Fruit fly (Drosophila melanogaster) whole organism, larva: ENCODE results near the gene ND-30.

Experiments
- noc ChIP-seq: fragments of 200-800 bp; sonication (Bioruptor generic); optimal IDR thresholded peaks from 3 replicates; lab custom pipeline; 2019; ENCODE audit warnings: missing biosample characterization, mild to moderate bottlenecking, missing genetic modification characterization, moderate library complexity

Gene ND-30

DNA sequence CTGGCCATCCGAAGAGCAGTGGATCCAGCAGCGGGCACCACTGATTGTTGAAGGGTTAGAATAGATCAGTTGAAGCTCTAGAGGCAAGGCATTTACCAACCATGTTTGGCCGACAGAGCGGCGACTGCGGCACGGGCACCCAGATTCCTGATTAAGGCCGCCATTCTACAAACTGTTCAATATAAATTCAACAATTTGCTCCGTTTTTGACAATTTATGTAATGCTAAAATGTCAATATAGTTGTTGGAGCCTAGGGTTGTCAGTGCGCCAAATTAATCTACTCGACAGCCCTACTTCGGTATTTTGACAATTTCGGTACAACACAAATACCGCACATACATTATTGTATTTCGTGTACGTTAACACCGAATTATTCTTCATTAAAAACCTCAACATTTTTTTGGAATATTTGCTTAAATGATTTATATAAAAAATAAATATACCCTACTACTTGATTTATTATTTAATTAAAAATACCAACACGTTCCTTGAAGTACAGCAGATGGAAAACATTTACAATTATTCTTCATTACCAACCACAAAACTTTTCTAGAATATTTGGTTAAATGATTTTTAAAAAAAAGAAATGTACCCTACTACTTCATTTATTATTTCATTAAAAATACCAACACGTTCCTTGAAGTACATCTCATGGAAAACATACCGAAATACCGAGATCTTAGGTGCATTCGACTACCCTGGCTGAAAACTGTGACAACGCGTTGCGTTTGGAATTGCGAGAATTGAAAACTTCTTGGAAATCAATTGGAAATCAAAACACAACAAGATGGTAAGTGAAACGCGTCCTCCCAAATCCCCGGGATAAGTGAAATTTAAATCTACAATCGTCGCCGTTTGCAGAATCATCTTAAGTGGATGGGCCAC, at the start of gene ND-30, which contains the start of gene CG15812:
Gene ND-30 (minus strand): TSS at position 270 of the 886 bp plus-strand sequence.
Gene CG15812 (plus strand): TSS at position 683 of the 886 bp plus-strand sequence.
- no peak for TF ChIP-seq noc (tag; lab: Kevin White, UChicago)

DNA sequence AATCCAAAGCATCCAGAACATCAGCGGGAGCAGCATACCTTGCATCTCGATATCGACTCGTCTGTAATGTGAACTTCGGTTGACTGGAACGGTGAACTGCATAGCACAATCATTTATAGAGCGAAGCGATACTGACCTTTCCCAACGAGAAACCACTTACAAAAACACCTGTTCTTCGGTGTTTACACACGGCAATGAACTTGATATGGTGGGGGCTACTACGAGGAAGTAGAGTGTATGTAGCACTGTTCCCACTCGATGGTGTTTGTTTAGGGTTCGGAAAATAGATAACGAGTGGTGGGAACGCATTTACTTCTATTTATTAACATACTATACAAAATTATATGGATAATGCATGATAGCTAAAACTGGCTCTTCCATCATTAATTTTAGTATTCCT, 49.5 kb upstream of the ND-30 start, which contains the start of the genes CG32269 and CG32270:
Gene CG32269 (minus strand): TSS at position 91 of the 400 bp plus-strand sequence.
Gene CG32270 (minus strand): TSS at position 91 of the 400 bp plus-strand sequence.
- no peak for TF ChIP-seq noc (tag; lab: Kevin White, UChicago)

DNA sequence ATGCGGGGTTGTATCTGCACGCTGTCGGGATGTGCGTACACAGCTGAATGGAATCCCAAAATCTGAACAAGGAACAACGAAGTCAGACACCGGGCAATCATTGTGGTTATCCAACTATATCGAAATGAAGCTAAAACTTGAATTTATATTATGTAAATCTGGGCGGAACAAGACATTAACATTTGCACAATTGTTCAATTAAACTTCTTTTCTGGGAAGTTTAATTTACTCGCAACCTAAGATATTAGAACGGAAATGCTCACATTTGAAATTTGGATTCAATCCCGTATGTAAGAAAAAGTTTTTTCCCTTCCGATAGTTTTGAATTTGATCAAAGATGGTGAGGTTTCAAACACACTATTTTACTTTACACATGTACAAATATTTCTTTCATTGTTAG, 46.9 kb upstream of the ND-30 start, which contains the start of gene CG33160:
Gene CG33160 (minus strand): TSS at position 101 of the 400 bp plus-strand sequence.
- TF ChIP-seq noc (tag; lab: Kevin White, UChicago), result no peak

DNA sequence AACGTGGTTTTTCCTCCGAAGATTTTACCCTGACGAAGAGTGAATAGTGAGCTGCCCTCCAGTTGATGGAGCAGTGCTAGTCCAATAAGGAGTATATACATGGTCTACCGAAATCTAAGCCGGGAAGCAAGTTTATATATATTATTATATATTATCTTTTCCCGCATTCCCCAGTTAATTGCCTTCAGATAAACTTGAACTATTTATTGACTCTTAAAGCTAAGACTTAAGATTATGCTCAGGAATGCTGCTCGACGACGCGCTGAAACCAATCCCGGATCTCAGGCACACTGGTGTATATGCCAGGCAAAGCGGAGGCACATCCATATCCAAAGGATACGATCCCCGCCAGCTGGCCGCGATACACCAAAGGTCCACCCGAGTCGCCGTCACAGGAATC, 46.0 kb upstream of the ND-30 start, which contains the start of gene CG32277:
Gene CG32277 (minus strand): TSS at position 101 of the 400 bp plus-strand sequence.
- TF ChIP-seq noc (tag; lab: Kevin White, UChicago), result no peak

DNA sequence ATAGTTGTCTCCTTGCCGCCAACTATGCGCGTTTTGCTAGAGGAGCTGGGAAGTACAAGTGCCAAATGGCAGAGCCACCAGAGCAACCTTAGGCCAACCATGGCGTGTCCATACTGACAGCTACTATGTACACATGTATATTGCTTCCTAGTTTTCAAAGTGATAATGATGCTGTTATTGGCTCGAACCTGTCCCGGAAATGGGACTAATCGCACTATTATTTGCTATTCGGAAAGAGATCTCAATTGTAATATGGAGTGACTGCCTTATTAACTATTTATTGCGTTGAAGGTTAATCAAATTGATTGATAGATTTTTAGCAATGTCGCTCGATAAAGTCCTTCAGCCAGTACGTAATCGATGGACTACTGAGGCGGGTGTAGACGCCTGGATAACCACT, 45.0 kb upstream of the ND-30 start, which contains the start of gene CG33159:
Gene CG33159 (minus strand): TSS at position 101 of the 400 bp plus-strand sequence.
- TF ChIP-seq noc (tag; lab: Kevin White, UChicago), result no peak

DNA sequence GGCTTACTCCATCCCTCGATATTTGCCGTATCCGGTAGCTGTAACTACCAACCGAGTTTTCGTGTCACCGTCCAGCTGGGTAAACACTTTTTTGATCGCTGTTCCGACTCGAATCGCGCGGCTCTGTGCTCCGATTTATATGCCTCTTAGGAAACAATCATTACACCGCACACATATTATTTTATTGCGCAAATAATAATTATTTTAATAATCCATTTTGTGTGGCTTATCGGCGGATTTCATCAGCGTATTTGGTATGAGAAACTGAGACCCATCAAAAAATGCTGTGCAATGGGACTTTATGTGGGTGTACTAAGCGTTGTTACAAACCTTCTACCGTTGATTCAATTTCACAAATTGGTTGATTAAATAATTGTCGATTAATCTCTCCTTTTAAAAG, 43.7 kb upstream of the ND-30 start, which contains the start of gene CG32271:
Gene CG32271 (minus strand): TSS at position 101 of the 400 bp plus-strand sequence.
- TF ChIP-seq noc (tag; lab: Kevin White, UChicago), result no peak

DNA sequence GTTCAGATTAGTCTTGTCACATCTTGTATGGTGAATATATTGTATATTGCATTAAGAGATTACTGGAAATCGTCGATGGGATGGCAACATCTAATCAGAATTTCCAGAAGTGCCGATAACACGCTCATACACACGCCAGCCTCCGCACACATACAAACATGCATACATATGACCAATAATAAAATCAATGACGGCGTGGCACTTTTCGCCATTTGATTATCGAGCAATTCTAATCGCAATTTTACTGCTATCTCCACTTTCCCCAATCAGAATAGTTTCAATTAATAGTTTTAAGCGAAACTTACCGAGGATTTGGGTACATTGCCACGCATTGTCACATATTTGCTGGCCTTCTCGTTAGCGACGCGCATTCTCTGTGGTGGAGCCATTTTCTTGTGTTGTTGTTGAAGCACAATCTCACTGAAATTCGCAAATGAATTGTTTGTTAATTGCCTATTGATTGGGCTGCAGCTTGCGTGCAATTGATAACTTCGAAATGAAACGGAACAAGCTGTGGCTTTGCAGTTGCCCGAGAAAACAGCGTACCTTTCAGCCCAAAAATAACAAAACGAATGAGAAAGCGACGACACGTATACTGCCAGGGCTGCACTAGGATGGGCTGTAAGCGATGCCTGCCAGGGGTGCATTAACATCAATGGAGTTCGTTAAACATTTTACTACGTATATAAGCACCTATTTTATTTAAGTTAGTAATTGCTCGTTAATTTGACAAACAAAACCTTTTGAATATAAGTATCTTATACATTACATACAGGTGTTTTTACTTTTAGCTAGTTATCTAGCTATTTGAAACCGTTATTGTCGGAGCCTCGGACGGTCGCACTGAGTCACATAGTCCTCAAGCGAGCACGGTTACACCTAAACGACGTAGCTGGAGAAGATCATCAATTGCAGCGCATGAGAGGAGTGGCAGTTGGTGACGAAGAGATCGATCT, 39.3 kb upstream of the ND-30 start, which contains the start of the genes CG32276 and gry:
Gene CG32276 (minus strand): TSS at position 601 of the 956 bp plus-strand sequence.
Gene gry (plus strand): TSS at position 644 of the 956 bp plus-strand sequence.
- peak; percentile 82 for TF ChIP-seq noc (tag; lab: Kevin White, UChicago)

DNA sequence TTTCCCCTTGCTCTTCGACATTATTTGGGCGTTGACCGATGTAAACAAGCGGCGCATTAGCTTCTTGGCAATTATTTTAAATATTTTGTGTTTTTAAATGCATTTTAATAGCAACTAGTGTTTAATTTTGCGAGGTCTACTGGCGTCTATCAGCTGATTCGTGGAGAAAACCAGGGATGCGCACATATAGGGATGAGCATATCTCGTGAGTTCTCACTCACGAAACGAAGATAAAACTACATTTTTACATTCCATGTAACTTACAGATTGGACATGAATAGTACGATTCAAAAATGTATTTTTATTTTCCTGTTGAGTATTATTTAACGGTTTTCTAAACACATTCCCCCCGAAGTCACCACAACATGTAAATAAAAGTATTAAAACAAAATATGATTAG, 38.1 kb upstream of the ND-30 start, which contains the start of gene CG14966:
Gene CG14966 (minus strand): TSS at position 168 of the 400 bp plus-strand sequence.
- TF ChIP-seq noc (tag; lab: Kevin White, UChicago), result no peak

DNA sequence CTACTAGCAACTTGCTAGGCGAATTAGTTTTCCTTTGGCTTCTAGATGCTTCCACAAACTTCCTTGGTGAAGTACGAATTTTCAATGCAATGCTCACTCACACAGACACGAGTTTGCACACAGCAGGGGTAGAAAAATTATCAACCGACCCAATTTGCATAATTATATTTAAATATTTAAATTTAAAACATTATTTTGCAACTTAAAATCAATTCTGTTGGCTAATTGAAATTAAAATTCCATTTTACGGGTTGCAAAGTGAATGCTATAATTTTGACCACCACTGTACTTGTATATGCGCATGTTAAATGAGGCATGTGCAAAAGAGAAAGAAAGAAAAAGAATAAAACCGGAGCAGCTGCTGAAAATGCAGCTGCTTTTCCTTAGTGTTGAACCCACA, 34.7 kb upstream of the ND-30 start:
- TF ChIP-seq noc (tag; lab: Kevin White, UChicago), result peak; percentile 93

DNA sequence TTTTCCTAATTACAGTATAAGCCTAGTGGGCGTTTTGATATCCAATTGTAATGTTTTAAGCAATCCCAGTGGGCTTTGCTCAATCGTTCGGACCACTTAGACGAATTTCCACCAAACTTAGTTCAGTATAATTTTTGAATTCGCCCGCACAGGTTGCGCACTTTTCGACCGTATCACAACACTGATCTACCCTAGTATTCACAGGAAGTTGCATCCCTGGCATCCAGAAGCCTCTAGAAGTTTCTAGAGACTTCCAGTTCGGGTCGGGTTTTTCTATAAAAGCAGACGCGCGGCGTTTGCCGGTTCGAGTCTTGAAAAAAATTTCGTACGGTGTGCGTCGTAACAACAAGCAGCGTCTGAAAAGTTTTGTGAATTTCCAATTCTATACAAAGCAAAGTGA, 33.5 kb upstream of the ND-30 start, which contains the start of gene Hsp83:
Gene Hsp83 (plus strand): TSS at position 58 of the 400 bp plus-strand sequence.
- peak; percentile 87 for TF ChIP-seq noc (tag; lab: Kevin White, UChicago)

DNA sequence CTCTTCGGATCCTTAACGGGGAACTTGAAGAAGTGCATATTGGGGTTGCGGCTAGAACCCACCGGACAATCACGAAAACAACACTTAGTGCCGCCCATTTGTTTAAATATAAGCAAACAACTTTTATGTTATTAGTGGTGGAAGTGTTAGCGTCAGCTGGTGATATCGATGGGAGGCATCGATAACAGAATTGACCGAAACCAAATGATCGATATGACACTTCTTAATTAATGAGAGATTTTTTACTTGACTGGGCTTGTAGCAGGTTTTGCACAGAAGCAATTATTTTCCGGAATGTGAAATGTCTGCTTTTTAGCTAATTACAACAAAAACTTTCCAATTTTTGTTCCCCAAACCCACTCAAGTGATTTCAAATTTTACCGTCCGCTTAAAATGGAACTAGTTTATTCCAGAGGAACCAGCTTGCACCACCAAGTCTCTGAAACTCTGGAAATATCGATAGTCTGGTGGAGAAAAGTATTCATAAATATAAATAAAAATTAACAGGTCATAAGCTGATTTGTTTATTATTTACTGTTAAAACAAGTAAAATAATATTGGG, 33.0 kb upstream of the ND-30 start, which contains the start of gene CG14965:
Gene CG14965 (minus strand): TSS at position 159 of the 562 bp plus-strand sequence.
- TF ChIP-seq noc (tag; lab: Kevin White, UChicago), result no peak

DNA sequence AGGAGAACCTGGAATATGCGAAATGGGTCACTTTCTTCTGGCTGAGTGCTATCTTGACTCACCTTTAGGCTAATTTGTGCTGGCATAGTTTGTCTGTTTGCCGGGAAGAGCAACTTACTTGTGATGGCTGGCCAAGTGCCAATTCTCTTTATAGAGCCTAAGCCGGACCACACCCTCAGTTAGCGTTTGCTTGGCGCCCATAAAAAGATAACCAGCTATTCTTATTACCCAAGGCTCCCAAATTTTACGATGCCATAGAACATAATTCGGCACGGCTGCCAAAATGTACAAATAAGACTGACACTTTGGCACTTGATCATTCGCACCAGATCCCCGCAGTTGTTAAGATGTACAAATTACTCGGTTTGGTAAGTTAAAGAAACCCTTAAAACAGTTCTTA, 30.3 kb upstream of the ND-30 start, which contains the start of the genes CG42525 and CG14958:
Gene CG42525 (minus strand): TSS at position 101 of the 400 bp plus-strand sequence.
Gene CG14958 (plus strand): TSS at position 332 of the 400 bp plus-strand sequence.
- TF ChIP-seq noc (tag; lab: Kevin White, UChicago), result no peak

DNA sequence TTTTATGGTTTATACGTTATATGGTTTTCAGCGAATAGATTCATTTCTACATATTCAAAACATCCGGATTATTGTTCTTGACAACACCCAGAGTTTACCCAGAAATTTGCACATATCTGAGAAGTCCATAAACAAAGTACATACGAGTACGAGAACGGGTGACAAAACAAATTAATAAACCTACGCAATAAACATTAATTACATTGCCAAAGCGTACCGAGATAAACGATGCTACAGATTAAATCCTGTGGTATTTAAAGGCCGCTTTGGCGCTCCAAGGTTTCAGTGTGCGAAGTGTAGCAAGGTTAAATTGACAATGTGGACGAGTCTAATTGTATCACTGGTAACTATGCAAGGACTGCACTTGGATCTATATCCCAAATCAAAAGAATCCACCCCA, 27.9 kb upstream of the ND-30 start, which contains the start of gene CG14957:
Gene CG14957 (plus strand): TSS at position 301 of the 400 bp plus-strand sequence.
- peak; percentile 39 for TF ChIP-seq noc (tag; lab: Kevin White, UChicago)

DNA sequence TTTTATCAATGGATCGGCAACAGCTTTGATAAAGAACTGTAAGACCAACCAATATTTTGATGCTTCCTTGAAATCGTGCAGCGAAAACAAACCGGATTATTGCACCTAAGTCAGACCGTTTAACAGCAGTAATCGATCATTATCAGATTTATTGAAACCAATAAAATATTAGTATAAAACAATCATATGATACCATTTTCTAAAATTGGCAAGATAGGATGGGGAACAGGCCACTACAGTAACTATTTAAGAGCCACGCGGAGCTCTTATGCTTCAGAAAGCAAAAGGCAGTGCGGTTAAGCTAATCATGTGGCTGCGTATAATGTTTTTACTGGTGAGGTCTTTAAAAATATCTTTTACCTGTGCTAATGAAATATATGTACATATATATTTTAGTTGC, 27.0 kb upstream of the ND-30 start, which contains the start of gene CG32284:
Gene CG32284 (plus strand): TSS at position 301 of the 400 bp plus-strand sequence.
- TF ChIP-seq noc (tag; lab: Kevin White, UChicago), result no peak
